Fruit fly (Drosophila melanogaster) whole organism, adult: Measurements from ENCODE around the gene peg.

Experiments
- CG14711 ChIP-seq: fragments of 200-800 bp; sonication (Bioruptor generic); optimal IDR thresholded peaks from 2 replicates; lab custom pipeline; 2018; ENCODE audit warnings: missing biosample characterization, mild to moderate bottlenecking, missing genetic modification characterization, moderate library complexity
- Crg-1 ChIP-seq: fragments of 200-800 bp; sonication (Bioruptor generic); optimal IDR thresholded peaks from 2 replicates; lab custom pipeline; 2016; ENCODE audit warnings: missing biosample characterization, missing genetic modification characterization
- cic ChIP-seq: fragments of 200-800 bp; sonication (Bioruptor generic); optimal IDR thresholded peaks from 2 replicates; lab custom pipeline; 2017; ENCODE audit warnings: missing biosample characterization, mild to moderate bottlenecking, missing genetic modification characterization, moderate library complexity
- cnc ChIP-seq, 2 experiments: fragments of >200 bp; optimal IDR thresholded peaks; 2 replicates each; lab custom pipeline; 2017
- toe ChIP-seq: fragments of 200-800 bp; sonication (Bioruptor generic); optimal IDR thresholded peaks from 2 replicates; lab custom pipeline; 2016; ENCODE audit warnings: missing biosample characterization, missing genetic modification characterization

DNA sequence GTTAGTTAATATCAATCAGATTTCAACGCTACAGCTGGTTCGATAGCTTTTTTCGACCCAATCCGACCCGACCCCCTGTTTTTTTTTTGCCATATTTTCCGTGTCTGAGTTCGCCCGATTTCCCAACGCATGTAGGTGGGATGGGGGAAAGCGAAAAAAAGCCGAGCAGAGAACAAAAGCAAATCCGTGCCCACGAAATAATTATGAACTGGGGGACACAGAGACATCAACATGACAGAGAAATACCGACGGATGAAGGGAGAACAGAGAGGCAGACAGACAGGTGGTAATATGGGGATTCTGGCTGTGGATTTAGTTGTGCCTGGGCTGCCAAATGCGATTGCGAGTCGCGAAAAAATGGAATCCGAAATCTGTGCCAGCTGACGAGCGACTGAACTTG is 34.9 kb downstream of the peg start:
- no peak for TF ChIP-seq Crg-1 (GFP tag; lab: Kevin White, UChicago)
- no peak for TF ChIP-seq cic (GFP tag; lab: Kevin White, UChicago)
- no peak for TF ChIP-seq CG14711 (tag; lab: Kevin White, UChicago)
- TF ChIP-seq cnc (optimal IDR thresholded peaks at IDR 0.05; lab: Kevin White, UChicago): no peak
- TF ChIP-seq toe: no peak
